Worm (Caenorhabditis elegans) whole organism, young adult: ENCODE results near the gene F40H3.2.

Source experiments
- Y53G8AR.9 ChIP-seq: fragments of 200-800 bp; sonication (Bioruptor generic); conservative IDR thresholded peaks from 2 replicates; pipeline ENCODE4 v1.3.6; 2022; ENCODE audit warnings: missing genetic modification reagents, missing genetic modification characterization, missing compliant biosample characterization
- ZK185.1 ChIP-seq: sonication (generic microtip); optimal IDR thresholded peaks from 2 replicates; lab custom pipeline; 2016; ENCODE audit warnings: mild to moderate bottlenecking, missing genetic modification characterization, missing compliant biosample characterization; ENCODE audit not compliant: poor library complexity, severe bottlenecking
- dpl-1 ChIP-seq: fragments of 150-350 bp; optimal IDR thresholded peaks from 2 replicates; lab custom pipeline; 2014; ENCODE audit warnings: missing biosample characterization, missing genetic modification reagents, missing genetic modification characterization
- lin-40 ChIP-seq: sonication (generic microtip); optimal IDR thresholded peaks from 2 replicates; lab custom pipeline; 2016; ENCODE audit warnings: missing genetic modification characterization, mild to moderate bottlenecking, missing compliant biosample characterization, missing genotype, missing genetic modification reagents
- rpc-1 ChIP-seq, 2 experiments: fragments of 150-350 bp in 1 of 2; sonication (generic microtip) in 1 of 2; optimal IDR thresholded peaks; 2 replicates each; lab custom pipeline; 2014 to 2018; ENCODE audit warnings: missing biosample characterization in 1 of 2, missing genetic modification characterization in 1 of 2, missing genetic modification reagents in 1 of 2, missing genotype in 1 of 2
- unc-130 ChIP-seq: sonication (generic microtip); optimal IDR thresholded peaks from 2 replicates; lab custom pipeline; 2016; ENCODE audit warnings: missing genetic modification reagents, missing genetic modification characterization, missing compliant biosample characterization

ce11 chrII:6223755-6224154 is 50.3 kb downstream of the F40H3.2 start:
- TF ChIP-seq unc-130 (GFP tag; lab: Kevin White, UChicago) (no peak), dpl-1 (GFP tag; lab: Kevin White, UChicago) (no peak), ZK185.1 (tag; lab: Kevin White, UChicago) (no peak), Y53G8AR.9 (GFP tag; lab: Robert Waterston, UW) (no peak), lin-40 (tag; lab: Kevin White, UChicago) (no peak), rpc-1 (optimal IDR thresholded peaks at IDR 0.05; lab: Kevin White, UChicago) (no peak), rpc-1 (tag; optimal IDR thresholded peaks at IDR 0.05; lab: Kevin White, UChicago) (no peak)
